Fruit fly (Drosophila melanogaster) whole organism, pupa: Measurements from ENCODE around the gene CG9213.

Experiments
- CG10348 ChIP-seq: fragments of 200-800 bp; sonication (Bioruptor generic); IDR thresholded peaks from 2 replicates; pipeline ENCODE4 v1.3.6; 2022; ENCODE audit warnings: missing biosample characterization, missing genetic modification characterization
- CG12605 ChIP-seq: fragments of 200-800 bp; sonication (Bioruptor generic); IDR thresholded peaks from 2 replicates; pipeline ENCODE4 v1.3.6; 2022; ENCODE audit warnings: missing biosample characterization, missing genetic modification characterization
- CG13204 ChIP-seq: fragments of 200-800 bp; sonication (Bioruptor generic); optimal IDR thresholded peaks from 2 replicates; lab custom pipeline; 2018; ENCODE audit warnings: missing biosample characterization, mild to moderate bottlenecking, missing genetic modification characterization, moderate library complexity
- CG14655 ChIP-seq: fragments of 200-800 bp; sonication (Bioruptor generic); optimal IDR thresholded peaks from 3 replicates; lab custom pipeline; 2017; ENCODE audit warnings: mild to moderate bottlenecking, missing biosample characterization, missing genetic modification reagents, missing genetic modification characterization
- CG15710 ChIP-seq: fragments of 200-800 bp; sonication (Bioruptor generic); optimal IDR thresholded peaks from 2 replicates; lab custom pipeline; 2018; ENCODE audit warnings: missing biosample characterization, mild to moderate bottlenecking, missing genetic modification characterization, moderate library complexity
- CG17806 ChIP-seq: fragments of 200-800 bp; sonication (Bioruptor generic); optimal IDR thresholded peaks from 2 replicates; lab custom pipeline; 2018; ENCODE audit warnings: missing biosample characterization, mild to moderate bottlenecking, missing genetic modification characterization, moderate library complexity
- CG32121 ChIP-seq: fragments of 200-800 bp; sonication (Bioruptor generic); IDR thresholded peaks from 2 replicates; pipeline ENCODE4 v1.3.6; 2022; ENCODE audit warnings: missing biosample characterization, missing genetic modification characterization
- CG34367 ChIP-seq: fragments of 200-800 bp; sonication (Bioruptor generic); optimal IDR thresholded peaks from 2 replicates; lab custom pipeline; 2018; ENCODE audit warnings: missing biosample characterization, mild to moderate bottlenecking, missing genetic modification characterization
- CG4496 ChIP-seq: fragments of 200-800 bp; sonication (Bioruptor generic); IDR thresholded peaks from 3 replicates; pipeline ENCODE4 v1.3.6; 2022; ENCODE audit warnings: missing biosample characterization, missing genetic modification characterization
- CG8159 ChIP-seq: fragments of 200-800 bp; sonication (Bioruptor generic); optimal IDR thresholded peaks from 3 replicates; lab custom pipeline; 2018; ENCODE audit warnings: missing biosample characterization, mild to moderate bottlenecking, missing genetic modification characterization, moderate library complexity
- CG8301 ChIP-seq: fragments of 200-800 bp; sonication (Bioruptor generic); optimal IDR thresholded peaks from 2 replicates; lab custom pipeline; 2018; ENCODE audit warnings: missing biosample characterization, mild to moderate bottlenecking, missing genetic modification characterization
- CG9948 ChIP-seq: fragments of 200-800 bp; sonication (Bioruptor generic); optimal IDR thresholded peaks from 2 replicates; lab custom pipeline; 2018; ENCODE audit warnings: missing biosample characterization, mild to moderate bottlenecking, missing genetic modification characterization, moderate library complexity
- D1 ChIP-seq: fragments of 200-800 bp; sonication (Bioruptor generic); optimal IDR thresholded peaks from 2 replicates; lab custom pipeline; 2018; ENCODE audit warnings: missing biosample characterization, mild to moderate bottlenecking, missing genetic modification characterization, moderate library complexity
- EcR ChIP-seq: fragments of 200-800 bp; sonication (Bioruptor generic); optimal IDR thresholded peaks from 3 replicates; lab custom pipeline; 2019; ENCODE audit warnings: missing biosample characterization, missing genetic modification characterization, mild to moderate bottlenecking, moderate library complexity, missing genetic modification reagents
- Ets98B ChIP-seq: fragments of 200-800 bp; sonication (Bioruptor generic); IDR thresholded peaks from 2 replicates; pipeline ENCODE4 v1.3.6; 2022; ENCODE audit warnings: missing biosample characterization, missing genetic modification characterization
- Pif1A ChIP-seq: fragments of 200-800 bp; sonication (Bioruptor generic); optimal IDR thresholded peaks from 3 replicates; lab custom pipeline; 2016; ENCODE audit warnings: missing biosample characterization, missing genetic modification characterization
- Pif1B ChIP-seq: fragments of 200-800 bp; sonication (Bioruptor generic); optimal IDR thresholded peaks from 3 replicates; lab custom pipeline; 2016; ENCODE audit warnings: missing biosample characterization, missing genetic modification characterization
- Snoo ChIP-seq: fragments of 200-800 bp; sonication (Bioruptor generic); optimal IDR thresholded peaks from 3 replicates; lab custom pipeline; 2017; ENCODE audit warnings: missing biosample characterization, mild to moderate bottlenecking, missing genetic modification characterization, inconsistent platforms
- fd96Ca ChIP-seq: fragments of 200-800 bp; sonication (Bioruptor generic); IDR thresholded peaks from 3 replicates; pipeline ENCODE4 v1.3.6; 2022; ENCODE audit warnings: missing biosample characterization, missing genetic modification characterization
- gl ChIP-seq: fragments of 200-800 bp; sonication (Bioruptor generic); optimal IDR thresholded peaks from 2 replicates; lab custom pipeline; 2018; ENCODE audit warnings: missing biosample characterization, mild to moderate bottlenecking, missing genetic modification characterization
- rn ChIP-seq: fragments of 200-800 bp; sonication (Bioruptor generic); IDR thresholded peaks from 2 replicates; pipeline ENCODE4 v1.3.6; 2022; ENCODE audit warnings: missing biosample characterization, missing genetic modification characterization

The CG9213 gene

dm6 chrX:15601285-15601684 is 26.9 kb upstream of the CG9213 start:
- TF ChIP-seq D1 (tag; lab: Kevin White, UChicago), result no peak
- TF ChIP-seq CG13204 (GFP tag; lab: Kevin White, UChicago), result no peak
- TF ChIP-seq Pif1B (GFP tag; lab: Kevin White, UChicago), result no peak
- TF ChIP-seq fd96Ca (GFP tag; lab: Robert Waterston, UW), result 0 out of 3 replicates have a peak, but pooled peaks have one; percentile 20
- TF ChIP-seq CG8159 (tag; lab: Kevin White, UChicago), result no peak
- no peak for TF ChIP-seq CG34367
- no peak for TF ChIP-seq EcR (GFP tag; lab: Kevin White, UChicago)
- peak; percentile 32 for TF ChIP-seq CG14655 (GFP tag; lab: Kevin White, UChicago)
- peak; percentile 22 for TF ChIP-seq CG8301 (tag; lab: Kevin White, UChicago)
- TF ChIP-seq CG17806 (tag; lab: Kevin White, UChicago), result peak; percentile 24
- TF ChIP-seq gl (tag; lab: Kevin White, UChicago), result no peak
- TF ChIP-seq CG9948 (tag; lab: Kevin White, UChicago), result peak; percentile 1
- no peak for TF ChIP-seq rn (GFP tag; lab: Robert Waterston, UW)
- 0 out of 2 replicates have a peak, but pooled peaks have one; percentile 14 for TF ChIP-seq Ets98B (GFP tag; lab: Robert Waterston, UW)
- no peak for TF ChIP-seq CG15710 (tag; lab: Kevin White, UChicago)
- TF ChIP-seq CG32121 (GFP tag; lab: Robert Waterston, UW), result peak; percentile 48; the same call in 1 of the 2 replicates
- TF ChIP-seq CG10348, result no peak
- peak; percentile 54; the same call in 1 of the 3 replicates for TF ChIP-seq CG4496 (GFP tag; lab: Robert Waterston, UW)
- TF ChIP-seq Snoo (tag; lab: Kevin White, UChicago), result no peak
- TF ChIP-seq CG12605 (GFP tag; lab: Robert Waterston, UW), result no peak
- no peak for TF ChIP-seq Pif1A (GFP tag; lab: Kevin White, UChicago)

- TF ChIP-seq CG4496 (GFP tag; lab: Robert Waterston, UW), result peak; percentile 64; the same call in 2 of the 3 replicates
- no peak for TF ChIP-seq EcR (GFP tag; lab: Kevin White, UChicago)
- peak; percentile 67 for TF ChIP-seq CG32121 (GFP tag; lab: Robert Waterston, UW)
- TF ChIP-seq CG10348, result no peak
- peak; percentile 79 for TF ChIP-seq fd96Ca (GFP tag; lab: Robert Waterston, UW)
- TF ChIP-seq CG34367, result no peak
- peak; percentile 2 for TF ChIP-seq CG8301 (tag; lab: Kevin White, UChicago)
- peak; percentile 33; the same call in 1 of the 2 replicates for TF ChIP-seq CG12605 (GFP tag; lab: Robert Waterston, UW)
- peak; percentile 32 for TF ChIP-seq Pif1A (GFP tag; lab: Kevin White, UChicago)
- no peak for TF ChIP-seq CG8159 (tag; lab: Kevin White, UChicago)
- TF ChIP-seq Pif1B (GFP tag; lab: Kevin White, UChicago), result no peak
These were observed 25.4 kb upstream of the CG9213 start for dm6 chrX:15599697-15600096.

- TF ChIP-seq D1 (tag; lab: Kevin White, UChicago), result no peak
- no peak for TF ChIP-seq Snoo (tag; lab: Kevin White, UChicago)
- TF ChIP-seq CG4496 (GFP tag; lab: Robert Waterston, UW), result 0 out of 3 replicates have a peak, but pooled peaks have one; percentile 4
- peak; percentile 1; the same call in 1 of the 2 replicates for TF ChIP-seq Ets98B (GFP tag; lab: Robert Waterston, UW)
These were observed 20.0 kb upstream of the CG9213 start for dm6 chrX:15594230-15594857.

- TF ChIP-seq EcR (GFP tag; lab: Kevin White, UChicago), result no peak
- peak; percentile 24 for TF ChIP-seq CG8159 (tag; lab: Kevin White, UChicago)
- TF ChIP-seq CG9948 (tag; lab: Kevin White, UChicago), result no peak
- TF ChIP-seq CG15710 (tag; lab: Kevin White, UChicago), result peak; percentile 1
- TF ChIP-seq CG17806 (tag; lab: Kevin White, UChicago), result no peak
- TF ChIP-seq D1 (tag; lab: Kevin White, UChicago), result peak; percentile 3
- no peak for TF ChIP-seq Pif1B (GFP tag; lab: Kevin White, UChicago)
- 0 out of 3 replicates have a peak, but pooled peaks have one; percentile 47 for TF ChIP-seq CG4496 (GFP tag; lab: Robert Waterston, UW)
- TF ChIP-seq rn (GFP tag; lab: Robert Waterston, UW), result no peak
- no peak for TF ChIP-seq gl (tag; lab: Kevin White, UChicago)
- peak; percentile 13; the same call in 1 of the 3 replicates for TF ChIP-seq fd96Ca (GFP tag; lab: Robert Waterston, UW)
- TF ChIP-seq Ets98B (GFP tag; lab: Robert Waterston, UW), result peak; percentile 14
- no peak for TF ChIP-seq CG10348
- no peak for TF ChIP-seq CG34367
- TF ChIP-seq CG8301 (tag; lab: Kevin White, UChicago), result no peak
- TF ChIP-seq Pif1A (GFP tag; lab: Kevin White, UChicago), result no peak
- no peak for TF ChIP-seq Snoo (tag; lab: Kevin White, UChicago)
- peak; percentile 2 for TF ChIP-seq CG13204 (GFP tag; lab: Kevin White, UChicago)
- peak; percentile 37; the same call in 1 of the 2 replicates for TF ChIP-seq CG12605 (GFP tag; lab: Robert Waterston, UW)
- TF ChIP-seq CG32121 (GFP tag; lab: Robert Waterston, UW), result peak; percentile 15; the same call in 1 of the 2 replicates
- peak; percentile 53 for TF ChIP-seq CG14655 (GFP tag; lab: Kevin White, UChicago)
- TF ChIP-seq, all 21 proteins: peak for 10
These were observed 19.3 kb upstream of the CG9213 start, which contains the start of gene Chsy for dm6 chrX:15593477-15594229. Chsy (minus strand) TSS chrX:15593534.
